Fruit fly (Drosophila melanogaster) whole organism: Measurements from ENCODE around the gene MetRS-m.

ENCODE experiments used
- CG8478 ChIP-seq: fragments of >200 bp; optimal IDR thresholded peaks from 2 replicates; lab custom pipeline; 2018; ENCODE audit warnings: inconsistent platforms
- Dll ChIP-seq: fragments of >200 bp; optimal IDR thresholded peaks from 2 replicates; lab custom pipeline; 2017
- pan ChIP-seq: fragments of >200 bp; optimal IDR thresholded peaks from 2 replicates; lab custom pipeline; 2017
- psq ChIP-seq: fragments of >200 bp; optimal IDR thresholded peaks from 2 replicates; lab custom pipeline; 2017
- usp ChIP-seq: fragments of >200 bp; optimal IDR thresholded peaks from 2 replicates; lab custom pipeline; 2017; ENCODE audit warnings: missing biosample characterization, missing genetic modification characterization, mixed read lengths

dm6 chr3R:14292307-14292711 is 32.5 kb upstream of the MetRS-m start:
- TF ChIP-seq psq (lab: Kevin White, UChicago) (no peak), CG8478 (no peak), usp (GFP tag; lab: Kevin White, UChicago) (no peak), pan (lab: Kevin White, UChicago) (no peak), Dll (lab: Kevin White, UChicago) (no peak)
